Fruit fly (Drosophila melanogaster) whole organism, pupa: ENCODE measurements around the gene CG10863.

Experiments
- CG10348 ChIP-seq: fragments of 200-800 bp; sonication (Bioruptor generic); IDR thresholded peaks from 2 replicates; pipeline ENCODE4 v1.3.6; 2022; ENCODE audit warnings: missing biosample characterization, missing genetic modification characterization
- CG12605 ChIP-seq: fragments of 200-800 bp; sonication (Bioruptor generic); IDR thresholded peaks from 2 replicates; pipeline ENCODE4 v1.3.6; 2022; ENCODE audit warnings: missing biosample characterization, missing genetic modification characterization
- CG13204 ChIP-seq: fragments of 200-800 bp; sonication (Bioruptor generic); optimal IDR thresholded peaks from 2 replicates; lab custom pipeline; 2018; ENCODE audit warnings: missing biosample characterization, mild to moderate bottlenecking, missing genetic modification characterization, moderate library complexity
- CG14655 ChIP-seq: fragments of 200-800 bp; sonication (Bioruptor generic); optimal IDR thresholded peaks from 3 replicates; lab custom pipeline; 2017; ENCODE audit warnings: mild to moderate bottlenecking, missing biosample characterization, missing genetic modification reagents, missing genetic modification characterization
- CG15710 ChIP-seq: fragments of 200-800 bp; sonication (Bioruptor generic); optimal IDR thresholded peaks from 2 replicates; lab custom pipeline; 2018; ENCODE audit warnings: missing biosample characterization, mild to moderate bottlenecking, missing genetic modification characterization, moderate library complexity
- CG17806 ChIP-seq: fragments of 200-800 bp; sonication (Bioruptor generic); optimal IDR thresholded peaks from 2 replicates; lab custom pipeline; 2018; ENCODE audit warnings: missing biosample characterization, mild to moderate bottlenecking, missing genetic modification characterization, moderate library complexity
- CG32121 ChIP-seq: fragments of 200-800 bp; sonication (Bioruptor generic); IDR thresholded peaks from 2 replicates; pipeline ENCODE4 v1.3.6; 2022; ENCODE audit warnings: missing biosample characterization, missing genetic modification characterization
- CG34367 ChIP-seq: fragments of 200-800 bp; sonication (Bioruptor generic); optimal IDR thresholded peaks from 2 replicates; lab custom pipeline; 2018; ENCODE audit warnings: missing biosample characterization, mild to moderate bottlenecking, missing genetic modification characterization
- CG4496 ChIP-seq: fragments of 200-800 bp; sonication (Bioruptor generic); IDR thresholded peaks from 3 replicates; pipeline ENCODE4 v1.3.6; 2022; ENCODE audit warnings: missing biosample characterization, missing genetic modification characterization
- CG8159 ChIP-seq: fragments of 200-800 bp; sonication (Bioruptor generic); optimal IDR thresholded peaks from 3 replicates; lab custom pipeline; 2018; ENCODE audit warnings: missing biosample characterization, mild to moderate bottlenecking, missing genetic modification characterization, moderate library complexity
- CG8301 ChIP-seq: fragments of 200-800 bp; sonication (Bioruptor generic); optimal IDR thresholded peaks from 2 replicates; lab custom pipeline; 2018; ENCODE audit warnings: missing biosample characterization, mild to moderate bottlenecking, missing genetic modification characterization
- CG9948 ChIP-seq: fragments of 200-800 bp; sonication (Bioruptor generic); optimal IDR thresholded peaks from 2 replicates; lab custom pipeline; 2018; ENCODE audit warnings: missing biosample characterization, mild to moderate bottlenecking, missing genetic modification characterization, moderate library complexity
- D1 ChIP-seq: fragments of 200-800 bp; sonication (Bioruptor generic); optimal IDR thresholded peaks from 2 replicates; lab custom pipeline; 2018; ENCODE audit warnings: missing biosample characterization, mild to moderate bottlenecking, missing genetic modification characterization, moderate library complexity
- EcR ChIP-seq: fragments of 200-800 bp; sonication (Bioruptor generic); optimal IDR thresholded peaks from 3 replicates; lab custom pipeline; 2019; ENCODE audit warnings: missing biosample characterization, missing genetic modification characterization, mild to moderate bottlenecking, moderate library complexity, missing genetic modification reagents
- Ets98B ChIP-seq: fragments of 200-800 bp; sonication (Bioruptor generic); IDR thresholded peaks from 2 replicates; pipeline ENCODE4 v1.3.6; 2022; ENCODE audit warnings: missing biosample characterization, missing genetic modification characterization
- Pif1A ChIP-seq: fragments of 200-800 bp; sonication (Bioruptor generic); optimal IDR thresholded peaks from 3 replicates; lab custom pipeline; 2016; ENCODE audit warnings: missing biosample characterization, missing genetic modification characterization
- Pif1B ChIP-seq: fragments of 200-800 bp; sonication (Bioruptor generic); optimal IDR thresholded peaks from 3 replicates; lab custom pipeline; 2016; ENCODE audit warnings: missing biosample characterization, missing genetic modification characterization
- Snoo ChIP-seq: fragments of 200-800 bp; sonication (Bioruptor generic); optimal IDR thresholded peaks from 3 replicates; lab custom pipeline; 2017; ENCODE audit warnings: missing biosample characterization, mild to moderate bottlenecking, missing genetic modification characterization, inconsistent platforms
- fd96Ca ChIP-seq: fragments of 200-800 bp; sonication (Bioruptor generic); IDR thresholded peaks from 3 replicates; pipeline ENCODE4 v1.3.6; 2022; ENCODE audit warnings: missing biosample characterization, missing genetic modification characterization
- gl ChIP-seq: fragments of 200-800 bp; sonication (Bioruptor generic); optimal IDR thresholded peaks from 2 replicates; lab custom pipeline; 2018; ENCODE audit warnings: missing biosample characterization, mild to moderate bottlenecking, missing genetic modification characterization
- rn ChIP-seq: fragments of 200-800 bp; sonication (Bioruptor generic); IDR thresholded peaks from 2 replicates; pipeline ENCODE4 v1.3.6; 2022; ENCODE audit warnings: missing biosample characterization, missing genetic modification characterization

The CG10863 gene

DNA sequence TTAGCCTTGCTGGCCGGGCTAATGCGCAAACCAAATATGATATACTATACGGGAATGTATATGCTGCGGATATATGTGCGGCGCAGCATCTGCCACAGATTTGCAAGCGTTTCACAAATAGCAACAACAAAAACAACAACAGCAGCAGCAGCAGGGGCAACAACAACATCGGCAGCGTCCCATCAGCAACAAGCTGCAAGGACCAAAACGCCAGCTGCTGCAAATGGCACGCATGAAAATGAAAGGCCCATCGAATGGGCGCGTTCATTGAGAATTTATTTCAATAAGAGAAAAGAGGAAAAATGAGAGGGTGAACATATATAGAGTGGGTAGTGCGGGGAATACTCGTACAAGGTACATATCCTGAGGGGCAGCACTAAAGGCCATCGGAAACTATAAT, 34.2 kb upstream of the CG10863 start:
- TF ChIP-seq CG13204 (no peak), CG9948 (no peak), EcR (GFP tag; lab: Kevin White, UChicago) (no peak), CG8159 (no peak), CG34367 (tag; lab: Kevin White, UChicago) (no peak), CG12605 (GFP tag; lab: Robert Waterston, UW) (no peak), CG32121 (GFP tag; lab: Robert Waterston, UW) (no peak), CG15710 (no peak), fd96Ca (GFP tag; lab: Robert Waterston, UW) (no peak), Pif1B (GFP tag; lab: Kevin White, UChicago) (no peak), CG17806 (no peak), rn (GFP tag; lab: Robert Waterston, UW) (no peak)

- no peak for TF ChIP-seq CG12605 (GFP tag; lab: Robert Waterston, UW)
- no peak for TF ChIP-seq rn (GFP tag; lab: Robert Waterston, UW)
- no peak for TF ChIP-seq CG8159
- TF ChIP-seq, all 21 proteins: peak for 0
Observed at dm6 chr3L:3972599-3972998, 30.3 kb upstream of the CG10863 start, which contains the start of gene CG43915. CG43915 (plus strand) TSS chr3L:3972899.

dm6 chr3L:3970372-3971031, 28.2 kb upstream of the CG10863 start:
- no peak for TF ChIP-seq Pif1A (GFP tag; lab: Kevin White, UChicago)
- TF ChIP-seq rn (GFP tag; lab: Robert Waterston, UW): no peak
- no peak for TF ChIP-seq CG4496 (GFP tag; lab: Robert Waterston, UW)
- no peak for TF ChIP-seq CG10348 (GFP tag; lab: Robert Waterston, UW)
- no peak for TF ChIP-seq CG15710
- no peak for TF ChIP-seq CG12605 (GFP tag; lab: Robert Waterston, UW)
- no peak for TF ChIP-seq D1
- no peak for TF ChIP-seq CG14655
- no peak for TF ChIP-seq fd96Ca (GFP tag; lab: Robert Waterston, UW)
- no peak for TF ChIP-seq CG9948
- TF ChIP-seq CG34367 (tag; lab: Kevin White, UChicago): no peak
- TF ChIP-seq EcR (GFP tag; lab: Kevin White, UChicago): no peak
- no peak for TF ChIP-seq Ets98B (GFP tag; lab: Robert Waterston, UW)

DNA sequence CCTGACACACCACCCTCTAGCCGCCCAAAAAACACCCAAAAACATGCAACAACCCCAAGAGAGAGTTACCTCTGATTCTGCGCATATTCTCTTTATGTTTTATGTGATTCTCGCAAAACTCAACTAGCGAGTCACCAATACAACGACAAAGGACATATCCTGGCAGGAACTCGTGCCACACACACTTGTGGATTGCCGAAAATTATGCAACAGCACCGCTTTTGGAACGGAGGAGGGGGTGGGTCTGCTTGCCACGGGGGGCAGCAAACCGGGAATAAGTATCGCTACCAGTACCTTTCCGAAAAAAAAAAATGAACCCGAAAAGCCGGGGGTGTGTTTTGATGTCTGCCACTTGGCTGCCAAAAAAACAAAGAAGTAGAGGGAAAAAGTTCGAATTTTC, 22.8 kb upstream of the CG10863 start:
- TF ChIP-seq CG14655: no peak
- no peak for TF ChIP-seq EcR (GFP tag; lab: Kevin White, UChicago)
- TF ChIP-seq CG12605 (GFP tag; lab: Robert Waterston, UW): peak; percentile 92
- TF ChIP-seq Pif1A (GFP tag; lab: Kevin White, UChicago): no peak
- no peak for TF ChIP-seq CG9948
- no peak for TF ChIP-seq CG32121 (GFP tag; lab: Robert Waterston, UW)
- TF ChIP-seq gl (tag; lab: Kevin White, UChicago): no peak
- TF ChIP-seq CG17806: no peak

- TF ChIP-seq CG8159: no peak
- no peak for TF ChIP-seq CG9948
- TF ChIP-seq CG8301 (tag; lab: Kevin White, UChicago): no peak
- no peak for TF ChIP-seq gl (tag; lab: Kevin White, UChicago)
- TF ChIP-seq, all 21 proteins: peak for 0
Observed at dm6 chr3L:3964671-3965070, 22.4 kb upstream of the CG10863 start, which contains the start of gene CG12605. CG12605 (minus strand) TSS chr3L:3964771.

dm6 chr3L:3963979-3964378, 21.7 kb upstream of the CG10863 start:
- TF ChIP-seq Ets98B (GFP tag; lab: Robert Waterston, UW): no peak
- TF ChIP-seq CG4496 (GFP tag; lab: Robert Waterston, UW): no peak
- TF ChIP-seq D1: no peak
- no peak for TF ChIP-seq CG10348 (GFP tag; lab: Robert Waterston, UW)
- TF ChIP-seq gl (tag; lab: Kevin White, UChicago): no peak
- peak; percentile 73; the same call in 1 of the 2 replicates for TF ChIP-seq CG12605 (GFP tag; lab: Robert Waterston, UW)

- TF ChIP-seq Pif1A (GFP tag; lab: Kevin White, UChicago): no peak
- no peak for TF ChIP-seq Pif1B (GFP tag; lab: Kevin White, UChicago)
- TF ChIP-seq EcR (GFP tag; lab: Kevin White, UChicago): no peak
- no peak for TF ChIP-seq CG4496 (GFP tag; lab: Robert Waterston, UW)
- TF ChIP-seq CG8301 (tag; lab: Kevin White, UChicago): no peak
Observed at dm6 chr3L:3960877-3961417, 18.7 kb upstream of the CG10863 start.

DNA sequence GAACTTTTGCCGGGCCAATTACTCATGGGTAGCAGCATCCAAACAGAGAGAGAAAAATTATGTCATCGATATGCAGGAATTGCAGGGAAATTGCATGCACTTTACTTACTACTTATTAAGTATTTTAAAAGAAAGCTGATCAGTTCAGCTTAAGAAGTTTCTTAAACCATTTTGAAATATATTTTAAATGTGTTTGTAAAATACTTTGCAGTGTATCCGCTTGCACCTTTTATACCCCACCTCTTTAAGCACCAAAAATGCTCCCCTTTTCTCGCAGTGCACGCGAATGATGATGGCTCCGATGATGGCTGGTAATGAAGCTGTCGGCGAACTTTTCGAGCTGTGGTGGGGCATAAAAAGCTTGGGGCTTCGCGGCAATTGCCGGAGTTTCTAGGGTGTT, 10.2 kb upstream of the CG10863 start, which contains the start of gene CG14984:
CG14984 (minus strand) TSS at position 83 of the 400 bp plus-strand sequence.
- TF ChIP-seq rn (GFP tag; lab: Robert Waterston, UW) (peak; percentile 69), CG8301 (tag; lab: Kevin White, UChicago) (peak; percentile 85), Pif1A (GFP tag; lab: Kevin White, UChicago) (peak; percentile 75), CG9948 (peak; percentile 89), CG17806 (peak; percentile 89), fd96Ca (GFP tag; lab: Robert Waterston, UW) (peak; percentile 84), CG34367 (tag; lab: Kevin White, UChicago) (peak; percentile 63), CG32121 (GFP tag; lab: Robert Waterston, UW) (no peak), CG14655 (peak; percentile 89), CG15710 (peak; percentile 85), gl (tag; lab: Kevin White, UChicago) (peak; percentile 78), CG12605 (GFP tag; lab: Robert Waterston, UW) (peak; percentile 88), CG4496 (GFP tag; lab: Robert Waterston, UW) (peak; percentile 79), CG8159 (peak; percentile 90), D1 (peak; percentile 19), EcR (GFP tag; lab: Kevin White, UChicago) (no peak), Pif1B (GFP tag; lab: Kevin White, UChicago) (peak; percentile 71), Snoo (tag; lab: Kevin White, UChicago) (peak; percentile 61), CG13204 (peak; percentile 36), CG10348 (GFP tag; lab: Robert Waterston, UW) (0 out of 2 replicates have a peak, but pooled peaks have one; percentile 29), Ets98B (GFP tag; lab: Robert Waterston, UW) (peak; percentile 74)
